Worm (Caenorhabditis elegans) whole organism, L1 larva: Measurements from ENCODE around the gene W08F4.3.

Experiments
- Y116A8C.19 ChIP-seq: sonication (generic microtip); optimal IDR thresholded peaks from 2 replicates; lab custom pipeline; 2016; ENCODE audit warnings: missing compliant biosample characterization, missing genetic modification characterization, borderline replicate concordance
- alr-1 ChIP-seq: fragments of 200-800 bp; sonication (Bioruptor generic); optimal IDR thresholded peaks from 2 replicates; lab custom pipeline; 2018; ENCODE audit warnings: borderline replicate concordance, mild to moderate bottlenecking, missing genetic modification characterization, missing compliant biosample characterization
- ama-1 ChIP-seq: fragments of 150-350 bp; optimal IDR thresholded peaks from 2 replicates; lab custom pipeline; 2014
- blmp-1 ChIP-seq: fragments of 150-350 bp; optimal IDR thresholded peaks from 2 replicates; lab custom pipeline; 2014; ENCODE audit warnings: missing biosample characterization, missing genetic modification characterization
- ceh-90 ChIP-seq: sonication (generic microtip); optimal IDR thresholded peaks from 2 replicates; lab custom pipeline; 2016; ENCODE audit warnings: missing genetic modification characterization, missing compliant biosample characterization
- dsc-1 ChIP-seq: sonication (generic microtip); optimal IDR thresholded peaks from 2 replicates; lab custom pipeline; 2016; ENCODE audit warnings: mild to moderate bottlenecking, missing genetic modification characterization, missing compliant biosample characterization
- efl-1 ChIP-seq, 4 experiments: fragments of 150-350 bp; optimal IDR thresholded peaks in 3 of 4; peaks in 1 of 4; 1 replicate in 1 of 4; 2 replicates in 3 of 4; lab custom pipeline; 2014; ENCODE audit warnings: missing biosample characterization in 2 of 4, missing genetic modification characterization in 2 of 4, missing genetic modification reagents in 2 of 4
- elt-3 ChIP-seq, 6 experiments: fragments of 150-350 bp in 1 of 6; sonication (generic microtip); optimal IDR thresholded peaks; 2 replicates each; lab custom pipeline; 2017 to 2018; ENCODE audit warnings: missing biosample characterization in 6 of 6, missing genetic modification characterization in 6 of 6, inconsistent platforms in 1 of 6
- fkh-10 ChIP-seq: sonication (generic microtip); optimal IDR thresholded peaks from 2 replicates; lab custom pipeline; 2017; ENCODE audit warnings: missing biosample characterization, missing genetic modification reagents, missing genetic modification characterization
- fkh-4 ChIP-seq: sonication (generic microtip); optimal IDR thresholded peaks from 2 replicates; lab custom pipeline; 2016; ENCODE audit warnings: missing compliant biosample characterization, missing genetic modification characterization, borderline replicate concordance
- fkh-8 ChIP-seq: sonication (generic microtip); optimal IDR thresholded peaks from 2 replicates; lab custom pipeline; 2016; ENCODE audit warnings: mild to moderate bottlenecking, missing genetic modification characterization, missing compliant biosample characterization
- grh-1 ChIP-seq: fragments of 200-800 bp; sonication (Bioruptor generic); IDR thresholded peaks from 2 replicates; pipeline ENCODE4 v1.3.6; 2022; ENCODE audit warnings: missing genetic modification reagents, missing genetic modification characterization, missing compliant biosample characterization
- hlh-4 ChIP-seq: sonication (generic microtip); optimal IDR thresholded peaks from 2 replicates; lab custom pipeline; 2016; ENCODE audit warnings: mild to moderate bottlenecking, missing genetic modification characterization, missing compliant biosample characterization
- hpl-2 ChIP-seq: fragments of 150-350 bp; optimal IDR thresholded peaks from 2 replicates; lab custom pipeline; 2014; ENCODE audit warnings: missing biosample characterization, missing genetic modification reagents, missing genetic modification characterization
- jun-1 ChIP-seq: fragments of 150-350 bp; optimal IDR thresholded peaks from 2 replicates; lab custom pipeline; 2014; ENCODE audit warnings: missing biosample characterization, missing genetic modification reagents, missing genetic modification characterization
- lin-14 ChIP-seq: fragments of 200-800 bp; sonication (Bioruptor generic); optimal IDR thresholded peaks from 2 replicates; lab custom pipeline; 2018; ENCODE audit warnings: mild to moderate bottlenecking, missing genetic modification characterization, moderate library complexity, missing compliant biosample characterization
- lin-15B ChIP-seq: fragments of 150-350 bp; sonication (generic microtip); optimal IDR thresholded peaks from 3 replicates; lab custom pipeline; 2014; ENCODE audit warnings: missing biosample characterization, missing genetic modification characterization
- lin-39 ChIP-seq: fragments of 150-350 bp; optimal IDR thresholded peaks from 2 replicates; lab custom pipeline; 2014; ENCODE audit warnings: missing biosample characterization, missing genetic modification reagents, missing genetic modification characterization
- lir-3 ChIP-seq: sonication (generic microtip); optimal IDR thresholded peaks from 2 replicates; lab custom pipeline; 2016; ENCODE audit warnings: mild to moderate bottlenecking, missing genetic modification characterization, moderate library complexity, missing compliant biosample characterization; ENCODE audit not compliant: poor library complexity
- mab-9 ChIP-seq: fragments of 200-800 bp; sonication (Bioruptor generic); IDR thresholded peaks from 2 replicates; pipeline ENCODE4 v1.3.6; 2022; ENCODE audit warnings: missing genetic modification reagents, missing genetic modification characterization, missing compliant biosample characterization
- nhr-11 ChIP-seq: fragments of 150-350 bp; optimal IDR thresholded peaks from 2 replicates; lab custom pipeline; 2014; ENCODE audit warnings: missing biosample characterization, missing genetic modification characterization
- nhr-12 ChIP-seq: sonication (generic microtip); optimal IDR thresholded peaks from 2 replicates; lab custom pipeline; 2017; ENCODE audit warnings: missing biosample characterization, missing genetic modification characterization
- nhr-19 ChIP-seq: fragments of 200-800 bp; sonication (Bioruptor generic); conservative IDR thresholded peaks from 2 replicates; pipeline ENCODE4 v1.3.6; 2022; ENCODE audit warnings: missing genetic modification characterization, missing compliant biosample characterization
- nhr-84 ChIP-seq: sonication (generic microtip); optimal IDR thresholded peaks from 2 replicates; lab custom pipeline; 2017; ENCODE audit warnings: missing biosample characterization, missing genetic modification characterization
- nhr-85 ChIP-seq: sonication (generic microtip); peaks from one replicate; lab custom pipeline; 2016; ENCODE audit warnings: missing genetic modification characterization, inconsistent platforms, missing compliant biosample characterization
- nhr-90 ChIP-seq: sonication (generic microtip); optimal IDR thresholded peaks from 2 replicates; lab custom pipeline; 2016; ENCODE audit warnings: mild to moderate bottlenecking, missing genetic modification characterization, missing compliant biosample characterization; ENCODE audit not compliant: poor library complexity
- pag-3 ChIP-seq: sonication (generic microtip); optimal IDR thresholded peaks from 2 replicates; lab custom pipeline; 2017; ENCODE audit warnings: missing genetic modification characterization, mild to moderate bottlenecking, missing compliant biosample characterization, antibody characterized with exemption, borderline replicate concordance; ENCODE audit not compliant: insufficient read depth
- pqm-1 ChIP-seq: sonication (generic microtip); optimal IDR thresholded peaks from 3 replicates; lab custom pipeline; 2017; ENCODE audit warnings: missing biosample characterization, missing genetic modification characterization
- skn-1 ChIP-seq: fragments of 150-350 bp; optimal IDR thresholded peaks from 2 replicates; lab custom pipeline; 2014; ENCODE audit warnings: missing biosample characterization, missing genetic modification characterization
- snpc-4 ChIP-seq: fragments of 150-350 bp; optimal IDR thresholded peaks from 2 replicates; lab custom pipeline; 2014; ENCODE audit warnings: missing biosample characterization, missing genetic modification characterization
- tlp-1 ChIP-seq: fragments of 150-350 bp; optimal IDR thresholded peaks from 2 replicates; lab custom pipeline; 2014; ENCODE audit warnings: missing biosample characterization, missing genetic modification characterization
- unc-130 ChIP-seq: fragments of 150-350 bp; optimal IDR thresholded peaks from 2 replicates; lab custom pipeline; 2017; ENCODE audit warnings: missing biosample characterization, missing genetic modification characterization, inconsistent platforms
- unc-30 ChIP-seq: sonication (generic microtip); optimal IDR thresholded peaks from 2 replicates; lab custom pipeline; 2017; ENCODE audit warnings: missing biosample characterization, missing genetic modification characterization
- unc-98 ChIP-seq: fragments of 200-800 bp; sonication (Bioruptor generic); IDR thresholded peaks from 2 replicates; pipeline ENCODE4 v1.3.6; 2022; ENCODE audit warnings: missing genetic modification characterization, missing compliant biosample characterization
- xbp-1 ChIP-seq: sonication (generic microtip); optimal IDR thresholded peaks from 2 replicates; lab custom pipeline; 2016; ENCODE audit warnings: missing genetic modification characterization, missing compliant biosample characterization
- ztf-11 ChIP-seq, 2 experiments: sonication (generic microtip); optimal IDR thresholded peaks; 2 replicates each; lab custom pipeline; 2016 to 2017; ENCODE audit warnings: missing genetic modification characterization in 2 of 2, missing biosample characterization in 1 of 2, missing compliant biosample characterization in 1 of 2

Gene W08F4.3

ce11 chrII:572010-572409 is 8.4 kb upstream of the W08F4.3 start, which contains the start of gene mlt-8:
TSS of gene mlt-8 (minus strand) at chrII:572110.
- TF ChIP-seq hlh-4 (tag; lab: Kevin White, UChicago) (no peak), blmp-1 (tag; lab: Kevin White, UChicago) (peak; percentile 17)

DNA sequence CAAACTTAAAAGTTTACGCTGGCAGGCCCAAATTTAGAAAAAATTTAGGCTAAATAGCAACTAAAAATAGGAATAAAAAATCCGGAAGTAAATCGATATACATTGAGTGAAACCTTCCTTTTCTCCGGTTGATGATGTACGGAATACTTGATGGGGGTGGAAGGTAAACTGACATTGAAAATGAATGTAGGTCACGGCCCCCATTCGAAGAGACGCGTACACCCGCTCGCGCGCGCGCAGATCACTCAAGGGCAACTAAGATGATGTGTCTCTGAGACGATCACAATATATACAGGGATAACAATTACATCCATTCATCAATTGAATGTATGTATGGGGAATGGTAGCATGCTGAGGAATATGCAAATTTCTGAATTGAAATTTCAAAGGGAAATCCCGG is 6.3 kb upstream of the W08F4.3 start:
- TF ChIP-seq nhr-85 (tag; lab: Kevin White, UChicago): peak; percentile 81
- TF ChIP-seq nhr-90 (tag; lab: Kevin White, UChicago): no peak
- TF ChIP-seq ama-1 (lab: Kevin White, UChicago): no peak
- TF ChIP-seq blmp-1 (tag; lab: Kevin White, UChicago): peak; percentile 90
- no peak for TF ChIP-seq skn-1 (tag; lab: Kevin White, UChicago)
- TF ChIP-seq pag-3 (tag; lab: Kevin White, UChicago): no peak

- TF ChIP-seq grh-1 (GFP tag; lab: Robert Waterston, UW) (no peak), nhr-85 (tag; lab: Kevin White, UChicago) (peak; percentile 8)
Measured at ce11 chrII:577632-578031, 2.8 kb upstream of the W08F4.3 start, which contains the start of gene W08F4.7. TSS of gene W08F4.7 (minus strand) at chrII:577732.

DNA sequence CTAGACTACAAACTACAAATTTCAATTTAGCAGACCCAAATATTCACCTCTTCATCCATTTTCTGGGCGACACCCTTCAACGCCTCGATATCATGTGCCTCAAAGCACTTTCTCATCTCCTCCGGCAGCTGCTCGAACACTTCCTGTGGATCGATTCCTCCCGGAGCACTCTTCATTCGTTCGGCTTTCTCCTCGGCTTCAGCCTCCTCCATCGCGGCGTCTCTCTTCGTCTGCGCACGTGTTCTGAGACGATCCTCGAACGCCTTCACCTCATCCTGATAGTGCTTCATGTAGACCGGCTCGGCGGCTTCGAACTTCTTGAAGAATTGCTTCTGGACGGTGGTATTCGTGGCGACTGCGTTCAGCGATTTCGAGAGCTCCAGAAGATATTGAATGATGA is 1.6 kb upstream of the W08F4.3 start:
- TF ChIP-seq snpc-4 (tag; lab: Kevin White, UChicago) (no peak), fkh-8 (no peak), alr-1 (no peak), efl-1 (optimal IDR thresholded peaks at IDR 0.05; lab: Kevin White, UChicago) (no peak), efl-1 (GFP tag; optimal IDR thresholded peaks at IDR 0.05 in 1 of 2; lab: Kevin White, UChicago) (peak in 1 of 2 experiments; percentile 89), lir-3 (tag; lab: Kevin White, UChicago) (no peak), unc-30 (tag; lab: Kevin White, UChicago) (no peak), mab-9 (GFP tag; lab: Robert Waterston, UW) (no peak), jun-1 (no peak), unc-130 (no peak)

ce11 chrII:581983-582382 is 1.6 kb downstream of the W08F4.3 start:
- TF ChIP-seq fkh-4 (tag; lab: Kevin White, UChicago) (no peak), unc-98 (GFP tag; lab: Robert Waterston, UW) (no peak), lin-39 (tag; lab: Kevin White, UChicago) (no peak), nhr-90 (tag; lab: Kevin White, UChicago) (no peak), elt-3 (tag; optimal IDR thresholded peaks at IDR 0.05; lab: Kevin White, UChicago) (no peak), lin-15B (tag; lab: Kevin White, UChicago) (no peak), fkh-10 (no peak), nhr-11 (no peak), ceh-90 (tag; lab: Kevin White, UChicago) (no peak), hpl-2 (GFP tag; lab: Kevin White, UChicago) (no peak), nhr-84 (tag; lab: Kevin White, UChicago) (no peak), ztf-11 (tag; optimal IDR thresholded peaks at IDR 0.05; lab: Kevin White, UChicago) (no peak), nhr-19 (GFP tag; lab: Robert Waterston, UW) (no peak)

ce11 chrII:582649-583048 is 2.2 kb downstream of the W08F4.3 start, which contains the start of gene fbxb-14:
TSS of gene fbxb-14 (minus strand) at chrII:582749.
- TF ChIP-seq unc-30 (tag; lab: Kevin White, UChicago): no peak
- no peak for TF ChIP-seq xbp-1
- TF ChIP-seq pqm-1 (tag; lab: Kevin White, UChicago): no peak
- no peak for TF ChIP-seq blmp-1 (tag; lab: Kevin White, UChicago)
- TF ChIP-seq lin-14: no peak
- TF ChIP-seq ama-1 (lab: Kevin White, UChicago): no peak
- TF ChIP-seq nhr-85 (tag; lab: Kevin White, UChicago): no peak
- no peak for TF ChIP-seq alr-1
- no peak for TF ChIP-seq unc-98 (GFP tag; lab: Robert Waterston, UW)
- no peak for TF ChIP-seq dsc-1 (tag; lab: Kevin White, UChicago)
- TF ChIP-seq lir-3 (tag; lab: Kevin White, UChicago): no peak
- no peak for TF ChIP-seq ceh-90 (tag; lab: Kevin White, UChicago)
- no peak for TF ChIP-seq nhr-12 (tag; lab: Kevin White, UChicago)
- no peak for TF ChIP-seq tlp-1
- TF ChIP-seq Y116A8C.19 (tag; lab: Kevin White, UChicago): no peak
- TF ChIP-seq, all 84 proteins: peak for 0
